Comparison of ENCODE assay signal across 1 fruit fly cellular context in the genomic region with DNA sequence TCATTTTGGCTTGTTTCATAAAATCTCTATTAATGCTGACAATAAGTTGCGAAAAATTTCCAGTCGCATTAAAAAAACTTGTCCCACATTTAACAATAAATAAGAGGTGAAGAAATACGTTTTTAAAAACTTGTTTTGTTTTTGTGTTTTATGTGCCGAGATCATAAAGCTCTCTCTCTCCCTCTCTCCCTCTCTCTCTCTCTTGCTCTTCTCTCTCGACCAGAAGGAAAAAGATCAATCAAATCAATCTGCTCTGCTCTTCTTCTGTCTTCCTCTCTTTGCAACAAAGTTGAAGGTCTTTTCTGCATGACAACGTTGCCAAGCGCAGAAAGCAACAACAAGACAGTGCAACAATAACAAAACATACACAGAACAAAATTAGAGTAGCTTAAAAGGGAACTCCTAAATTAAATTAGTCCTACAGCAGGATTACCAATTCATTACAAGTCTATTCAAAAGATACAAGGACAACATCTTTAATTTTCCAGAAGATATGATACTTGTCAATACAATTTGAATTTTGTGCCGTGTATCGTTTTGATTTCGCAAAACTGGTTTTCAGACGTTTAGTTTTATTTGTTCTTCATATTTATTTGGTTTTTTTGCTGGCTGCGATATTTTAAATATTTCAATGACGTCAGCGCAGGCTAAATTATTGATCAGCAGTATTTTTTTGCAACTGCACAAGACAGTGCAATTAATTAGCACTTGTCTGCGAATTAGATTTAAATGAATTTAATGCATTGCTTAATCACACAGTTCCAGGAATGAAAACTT.
TF ChIP-seq lines count a peak whose summit lies in the region.

No protein-coding gene starts in this region.

TF ChIP-seq in whole organism, embryonic, 481 proteins besides CTCF, POLR2A, EP300 and RAD21 (continued from another document and continues in another):
- TF ChIP-seq CG32532 (GFP tag; IDR thresholded peaks at IDR 0.05; lab: Robert Waterston, UW) (peak; percentile 79), ERR (GFP tag; optimal IDR thresholded peaks at IDR 0.05; lab: Kevin White, UChicago) (no peak), Hsf (GFP tag; optimal IDR thresholded peaks at IDR 0.05; lab: Kevin White, UChicago) (peak; percentile 75), lilli (GFP tag; optimal IDR thresholded peaks at IDR 0.05; lab: Kevin White, UChicago) (peak; percentile 78), usp (GFP tag; optimal IDR thresholded peaks at IDR 0.05; lab: Kevin White, UChicago) (no peak), CoRest (tag; optimal IDR thresholded peaks at IDR 0.05; lab: Kevin White, UChicago) (peak; percentile 73), Atf6 (GFP tag; IDR thresholded peaks at IDR 0.05; lab: Robert Waterston, UW) (peak; percentile 83), fd64A (GFP tag; optimal IDR thresholded peaks at IDR 0.05; lab: Kevin White, UChicago) (no peak), slou (GFP tag; optimal IDR thresholded peaks at IDR 0.05; lab: Kevin White, UChicago) (peak; percentile 40), tio (GFP tag; optimal IDR thresholded peaks at IDR 0.05; lab: Kevin White, UChicago) (no peak), CG33557 (GFP tag; optimal IDR thresholded peaks at IDR 0.05; lab: Kevin White, UChicago) (no peak), crol (GFP tag; IDR thresholded peaks at IDR 0.05; lab: Robert Waterston, UW) (no peak), CG43689 (GFP tag; IDR thresholded peaks at IDR 0.05; lab: Robert Waterston, UW) (peak; percentile 59; the same call in 1 of the 2 replicates), CG8478 (optimal IDR thresholded peaks at IDR 0.05; lab: Kevin White, UChicago) (no peak), CrebB (tag; optimal IDR thresholded peaks at IDR 0.05; lab: Kevin White, UChicago) (peak; percentile 50), dpn (GFP tag; optimal IDR thresholded peaks at IDR 0.05; lab: Kevin White, UChicago) (peak in 1 of 2 experiments; percentile 73), Awh (GFP tag; IDR thresholded peaks at IDR 0.05; lab: Robert Waterston, UW) (peak; percentile 84), CG15601 (tag; optimal IDR thresholded peaks at IDR 0.05; lab: Kevin White, UChicago) (no peak), ab (GFP tag; optimal IDR thresholded peaks at IDR 0.05; lab: Kevin White, UChicago) (peak; percentile 53), CG9797 (GFP tag; optimal IDR thresholded peaks at IDR 0.05; lab: Kevin White, UChicago) (no peak), CG15479 (GFP tag; optimal IDR thresholded peaks at IDR 0.05; lab: Kevin White, UChicago) (no peak), sima (GFP tag; optimal IDR thresholded peaks at IDR 0.05; lab: Kevin White, UChicago) (no peak), Sox100B (GFP tag; optimal IDR thresholded peaks at IDR 0.05; lab: Kevin White, UChicago) (peak; percentile 51), HLH54F (GFP tag; optimal IDR thresholded peaks at IDR 0.05; lab: Kevin White, UChicago) (peak; percentile 71), CG3065 (GFP tag; optimal IDR thresholded peaks at IDR 0.05; lab: Kevin White, UChicago) (no peak), dysf (GFP tag; IDR thresholded peaks at IDR 0.05; lab: Robert Waterston, UW) (peak; percentile 85), Doc2 (GFP tag; IDR thresholded peaks at IDR 0.05; lab: Robert Waterston, UW) (no peak; the same call in 1 of the 2 replicates), CG32767 (GFP tag; IDR thresholded peaks at IDR 0.05; lab: Robert Waterston, UW) (peak; percentile 54), CG33213 (GFP tag; optimal IDR thresholded peaks at IDR 0.05; lab: Kevin White, UChicago) (peak; percentile 48), Aef1 (GFP tag; IDR thresholded peaks at IDR 0.05; lab: Robert Waterston, UW) (peak; percentile 81), Tbp (GFP tag; optimal IDR thresholded peaks at IDR 0.05; lab: Kevin White, UChicago) (no peak), Med (GFP tag; lab: Kevin White, UChicago) (peak; percentile 97), CG5180 (GFP tag; optimal IDR thresholded peaks at IDR 0.05; lab: Kevin White, UChicago) (no peak), zen2 (GFP tag; IDR thresholded peaks at IDR 0.05; lab: Robert Waterston, UW; ENCODE audit: partially characterized antibody) (no peak), amos (GFP tag; IDR thresholded peaks at IDR 0.05; lab: Robert Waterston, UW; ENCODE audit: partially characterized antibody) (no peak), cad (GFP tag; optimal IDR thresholded peaks at IDR 0.05; lab: Kevin White, UChicago) (no peak), nau (GFP tag; optimal IDR thresholded peaks at IDR 0.05; lab: Kevin White, UChicago) (peak; percentile 9), luna (GFP tag; optimal IDR thresholded peaks at IDR 0.05; lab: Kevin White, UChicago) (no peak), CG11504 (tag; optimal IDR thresholded peaks at IDR 0.05; lab: Kevin White, UChicago) (peak; percentile 75), CG9876 (GFP tag; optimal IDR thresholded peaks at IDR 0.05; lab: Kevin White, UChicago) (peak; percentile 36), HmgZ (tag; optimal IDR thresholded peaks at IDR 0.05; lab: Kevin White, UChicago) (peak; percentile 59), al (GFP tag; IDR thresholded peaks at IDR 0.05; lab: Robert Waterston, UW) (peak; percentile 67), TFAM (GFP tag; optimal IDR thresholded peaks at IDR 0.05; lab: Kevin White, UChicago) (peak; percentile 16), insv (GFP tag; optimal IDR thresholded peaks at IDR 0.05; lab: Kevin White, UChicago) (no peak), Dad (GFP tag; optimal IDR thresholded peaks at IDR 0.05; lab: Kevin White, UChicago) (peak; percentile 65), yki (optimal IDR thresholded peaks at IDR 0.05; lab: Kevin White, UChicago) (no peak), Oaz (GFP tag; IDR thresholded peaks at IDR 0.05; lab: Robert Waterston, UW) (peak; percentile 83), CG4854 (GFP tag; optimal IDR thresholded peaks at IDR 0.05; lab: Kevin White, UChicago) (peak; percentile 71), pho (GFP tag; optimal IDR thresholded peaks at IDR 0.05; lab: Kevin White, UChicago) (peak; percentile 68), CG18262 (tag; optimal IDR thresholded peaks at IDR 0.05; lab: Kevin White, UChicago) (peak; percentile 58), CG15696 (tag; optimal IDR thresholded peaks at IDR 0.05; lab: Kevin White, UChicago) (no peak), CG14710 (tag; optimal IDR thresholded peaks at IDR 0.05; lab: Kevin White, UChicago) (peak; percentile 2), eve (GFP tag; optimal IDR thresholded peaks at IDR 0.05; lab: Kevin White, UChicago) (peak in 1 of 2 experiments; percentile 77), CG15011 (GFP tag; optimal IDR thresholded peaks at IDR 0.05; lab: Kevin White, UChicago) (peak; percentile 13), sens-2 (GFP tag; IDR thresholded peaks at IDR 0.05; lab: Robert Waterston, UW) (no peak), Usf (GFP tag; optimal IDR thresholded peaks at IDR 0.05; lab: Kevin White, UChicago) (peak; percentile 34), Bgb (GFP tag; IDR thresholded peaks at IDR 0.05; lab: Robert Waterston, UW; ENCODE audit: partially characterized antibody) (no peak), CG42726 (GFP tag; IDR thresholded peaks at IDR 0.05; lab: Robert Waterston, UW; ENCODE audit: partially characterized antibody) (no peak), D19A (tag; optimal IDR thresholded peaks at IDR 0.05; lab: Kevin White, UChicago) (peak; percentile 37), CG17361 (GFP tag; IDR thresholded peaks at IDR 0.05; lab: Robert Waterston, UW) (peak; percentile 65; the same call in 2 of the 3 replicates), caup (GFP tag; optimal IDR thresholded peaks at IDR 0.05; lab: Kevin White, UChicago; ENCODE audit: severe bottlenecking) (peak; percentile 70), CG10267 (tag; optimal IDR thresholded peaks at IDR 0.05; lab: Kevin White, UChicago) (peak; percentile 44), Dek (tag; optimal IDR thresholded peaks at IDR 0.05; lab: Kevin White, UChicago) (peak; percentile 70), sd (tag; optimal IDR thresholded peaks at IDR 0.05; lab: Kevin White, UChicago) (peak; percentile 8), vnd (GFP tag; IDR thresholded peaks at IDR 0.05; lab: Robert Waterston, UW; ENCODE audit: partially characterized antibody) (no peak), CG12104 (GFP tag; optimal IDR thresholded peaks at IDR 0.05; lab: Kevin White, UChicago) (peak; percentile 23), sug (tag; optimal IDR thresholded peaks at IDR 0.05; lab: Kevin White, UChicago) (peak; percentile 49), Lhr (GFP tag; optimal IDR thresholded peaks at IDR 0.05; lab: Kevin White, UChicago) (no peak), pum (GFP tag; optimal IDR thresholded peaks at IDR 0.05; lab: Kevin White, UChicago) (no peak), Optix (GFP tag; IDR thresholded peaks at IDR 0.05; lab: Robert Waterston, UW) (no peak), CG30431 (GFP tag; optimal IDR thresholded peaks at IDR 0.05; lab: Kevin White, UChicago) (no peak), CG9437 (GFP tag; optimal IDR thresholded peaks at IDR 0.05; lab: Kevin White, UChicago) (peak; percentile 54), CG17359 (tag; optimal IDR thresholded peaks at IDR 0.05; lab: Kevin White, UChicago) (peak; percentile 72), so (GFP tag; IDR thresholded peaks at IDR 0.05; lab: Robert Waterston, UW) (peak; percentile 65; the same call in 2 of the 3 replicates), CG10274 (GFP tag; optimal IDR thresholded peaks at IDR 0.05; lab: Kevin White, UChicago) (peak; percentile 12), CG10543 (GFP tag; optimal IDR thresholded peaks at IDR 0.05; lab: Kevin White, UChicago) (no peak), CG16815 (GFP tag; optimal IDR thresholded peaks at IDR 0.05; lab: Kevin White, UChicago) (peak; percentile 4), Vsx1 (GFP tag; optimal IDR thresholded peaks at IDR 0.05; lab: Kevin White, UChicago) (peak; percentile 41), pros (GFP tag; optimal IDR thresholded peaks at IDR 0.05; lab: Kevin White, UChicago) (no peak), sens (GFP tag; lab: Kevin White, UChicago) (peak; percentile 71), Dip2 (GFP tag; IDR thresholded peaks at IDR 0.05; lab: Robert Waterston, UW) (no peak), twi (tag; optimal IDR thresholded peaks at IDR 0.05; lab: Kevin White, UChicago) (no peak), CG12769 (tag; optimal IDR thresholded peaks at IDR 0.05; lab: Kevin White, UChicago) (peak; percentile 77), CG2120 (GFP tag; optimal IDR thresholded peaks at IDR 0.05; lab: Kevin White, UChicago) (peak; percentile 81), CG3847 (GFP tag; IDR thresholded peaks at IDR 0.05; lab: Robert Waterston, UW) (peak; percentile 74), emc (GFP tag; optimal IDR thresholded peaks at IDR 0.05; lab: Kevin White, UChicago) (peak; percentile 65), CG12236 (GFP tag; optimal IDR thresholded peaks at IDR 0.05; lab: Kevin White, UChicago) (peak; percentile 49), Abd-B (GFP tag; optimal IDR thresholded peaks at IDR 0.05; lab: Kevin White, UChicago) (peak; percentile 52), MBD-R2 (GFP tag; IDR thresholded peaks at IDR 0.05; lab: Robert Waterston, UW) (peak; percentile 62; the same call in 1 of the 2 replicates), CG8089 (GFP tag; optimal IDR thresholded peaks at IDR 0.05; lab: Kevin White, UChicago) (peak; percentile 71), Blimp-1 (GFP tag; optimal IDR thresholded peaks at IDR 0.05; lab: Kevin White, UChicago) (peak; percentile 50), HLH4C (GFP tag; IDR thresholded peaks at IDR 0.05; lab: Robert Waterston, UW; ENCODE audit: partially characterized antibody) (no peak), CG11247 (GFP tag; IDR thresholded peaks at IDR 0.05; lab: Robert Waterston, UW) (peak; percentile 62), Jarid2 (GFP tag; optimal IDR thresholded peaks at IDR 0.05; lab: Kevin White, UChicago) (no peak), CG6254 (GFP tag; optimal IDR thresholded peaks at IDR 0.05; lab: Kevin White, UChicago) (no peak), CG16779 (GFP tag; IDR thresholded peaks at IDR 0.05; lab: Robert Waterston, UW) (peak; percentile 60; the same call in 1 of the 2 replicates), gsb (GFP tag; IDR thresholded peaks at IDR 0.05; lab: Robert Waterston, UW) (peak; percentile 68), unpg (GFP tag; optimal IDR thresholded peaks at IDR 0.05; lab: Kevin White, UChicago) (peak; percentile 77), CG7372 (GFP tag; IDR thresholded peaks at IDR 0.05; lab: Robert Waterston, UW) (peak; percentile 59; the same call in 1 of the 2 replicates), Lpt (GFP tag; optimal IDR thresholded peaks at IDR 0.05; lab: Kevin White, UChicago) (no peak), CG17612 (GFP tag; IDR thresholded peaks at IDR 0.05; lab: Robert Waterston, UW) (0 out of 2 replicates have a peak, but pooled peaks have one; percentile 31), HLHmδ (GFP tag; optimal IDR thresholded peaks at IDR 0.05; lab: Kevin White, UChicago) (no peak), ci (GFP tag; IDR thresholded peaks at IDR 0.05; lab: Robert Waterston, UW) (peak; percentile 83), CG9609 (GFP tag; optimal IDR thresholded peaks at IDR 0.05; lab: Kevin White, UChicago) (peak; percentile 67), CG3995 (GFP tag; optimal IDR thresholded peaks at IDR 0.05; lab: Kevin White, UChicago) (no peak), slbo (GFP tag; IDR thresholded peaks at IDR 0.05; lab: Robert Waterston, UW) (peak; percentile 90), pan (optimal IDR thresholded peaks at IDR 0.05; lab: Kevin White, UChicago) (no peak), pan (GFP tag; optimal IDR thresholded peaks at IDR 0.05 in 1 of 2, IDR thresholded peaks at IDR 0.05 in 1 of 2) (peak in 1 of 2 experiments; percentile 91), tin (GFP tag; optimal IDR thresholded peaks at IDR 0.05; lab: Kevin White, UChicago) (peak; percentile 68), Deaf1 (tag; optimal IDR thresholded peaks at IDR 0.05; lab: Kevin White, UChicago) (peak; percentile 40), Nf-YC (tag; optimal IDR thresholded peaks at IDR 0.05; lab: Kevin White, UChicago) (peak; percentile 58), ranshi (GFP tag; IDR thresholded peaks at IDR 0.05; lab: Robert Waterston, UW) (peak; percentile 79; the same call in 1 of the 2 replicates), Chrac-16 (GFP tag; optimal IDR thresholded peaks at IDR 0.05; lab: Kevin White, UChicago) (peak; percentile 65), hkb (optimal IDR thresholded peaks at IDR 0.05; lab: Kevin White, UChicago) (no peak), hkb (GFP tag; IDR thresholded peaks at IDR 0.05; lab: Robert Waterston, UW) (peak; percentile 85), ara (GFP tag; IDR thresholded peaks at IDR 0.05; lab: Robert Waterston, UW) (peak; percentile 35; the same call in 1 of the 2 replicates), CG8359 (GFP tag; optimal IDR thresholded peaks at IDR 0.05; lab: Kevin White, UChicago; ENCODE audit: borderline replicate concordance) (peak; percentile 7), nmo (GFP tag; optimal IDR thresholded peaks at IDR 0.05; lab: Kevin White, UChicago) (peak; percentile 62), Ada2b (GFP tag; IDR thresholded peaks at IDR 0.05; lab: Robert Waterston, UW) (peak; percentile 87), psq (GFP tag; optimal IDR thresholded peaks at IDR 0.05; lab: Kevin White, UChicago) (no peak), Fer2 (tag; optimal IDR thresholded peaks at IDR 0.05; lab: Kevin White, UChicago) (peak; percentile 49), Rfx (GFP tag; IDR thresholded peaks at IDR 0.05; lab: Robert Waterston, UW) (peak; percentile 87)
